Worm (Caenorhabditis elegans) whole organism, L1 larva: Measurements from ENCODE around the gene C50E10.2.

Experiments used
- ceh-63 ChIP-seq: fragments of 200-800 bp; sonication (Bioruptor generic); optimal IDR thresholded peaks from 2 replicates; lab custom pipeline; 2018; ENCODE audit warnings: mild to moderate bottlenecking, missing genetic modification characterization, missing compliant biosample characterization
- ceh-8 ChIP-seq: fragments of 200-800 bp; sonication (Bioruptor generic); optimal IDR thresholded peaks from 2 replicates; lab custom pipeline; 2018; ENCODE audit warnings: mild to moderate bottlenecking, missing genetic modification characterization, moderate library complexity, missing compliant biosample characterization
- ceh-82 ChIP-seq, 3 experiments: fragments of 150-350 bp in 1 of 3; sonication (generic microtip) in 2 of 3; optimal IDR thresholded peaks; 2 replicates each; lab custom pipeline; 2014 to 2017; ENCODE audit warnings: missing biosample characterization in 3 of 3, missing genetic modification characterization in 3 of 3
- ceh-88 ChIP-seq: fragments of 200-800 bp; sonication (Bioruptor generic); IDR thresholded peaks from 2 replicates; pipeline ENCODE4 v1.3.6; 2022; ENCODE audit warnings: missing genetic modification characterization, missing compliant biosample characterization
- dsc-1 ChIP-seq: sonication (generic microtip); optimal IDR thresholded peaks from 2 replicates; lab custom pipeline; 2016; ENCODE audit warnings: mild to moderate bottlenecking, missing genetic modification characterization, missing compliant biosample characterization
- efl-1 ChIP-seq, 4 experiments: fragments of 150-350 bp; optimal IDR thresholded peaks in 3 of 4; peaks in 1 of 4; 1 replicate in 1 of 4; 2 replicates in 3 of 4; lab custom pipeline; 2014; ENCODE audit warnings: missing biosample characterization in 2 of 4, missing genetic modification characterization in 2 of 4, missing genetic modification reagents in 2 of 4
- efl-3 ChIP-seq: fragments of 200-800 bp; sonication (Bioruptor generic); optimal IDR thresholded peaks from 2 replicates; lab custom pipeline; 2018; ENCODE audit warnings: mild to moderate bottlenecking, missing genetic modification characterization, missing compliant biosample characterization
- elt-2 ChIP-seq: sonication (generic microtip); optimal IDR thresholded peaks from 2 replicates; lab custom pipeline; 2016; ENCODE audit warnings: missing genetic modification characterization, mild to moderate bottlenecking, inconsistent platforms, missing compliant biosample characterization, missing genetic modification reagents
- fkh-10 ChIP-seq: sonication (generic microtip); optimal IDR thresholded peaks from 2 replicates; lab custom pipeline; 2017; ENCODE audit warnings: missing biosample characterization, missing genetic modification reagents, missing genetic modification characterization
- fkh-4 ChIP-seq: sonication (generic microtip); optimal IDR thresholded peaks from 2 replicates; lab custom pipeline; 2016; ENCODE audit warnings: missing compliant biosample characterization, missing genetic modification characterization, borderline replicate concordance
- fos-1 ChIP-seq: fragments of 150-350 bp; optimal IDR thresholded peaks from 2 replicates; lab custom pipeline; 2014; ENCODE audit warnings: missing biosample characterization, missing genetic modification characterization
- hlh-17 ChIP-seq: fragments of 200-800 bp; sonication (Bioruptor generic); optimal IDR thresholded peaks from 2 replicates; lab custom pipeline; 2018; ENCODE audit warnings: missing genetic modification characterization, mild to moderate bottlenecking, missing compliant biosample characterization, moderate library complexity, borderline replicate concordance
- hpl-2 ChIP-seq: fragments of 150-350 bp; optimal IDR thresholded peaks from 2 replicates; lab custom pipeline; 2014; ENCODE audit warnings: missing biosample characterization, missing genetic modification reagents, missing genetic modification characterization
- irx-1 ChIP-seq: sonication (generic microtip); optimal IDR thresholded peaks from 2 replicates; lab custom pipeline; 2016; ENCODE audit warnings: missing genetic modification characterization, missing compliant biosample characterization
- jun-1 ChIP-seq: fragments of 150-350 bp; optimal IDR thresholded peaks from 2 replicates; lab custom pipeline; 2014; ENCODE audit warnings: missing biosample characterization, missing genetic modification reagents, missing genetic modification characterization
- lin-14 ChIP-seq: fragments of 200-800 bp; sonication (Bioruptor generic); optimal IDR thresholded peaks from 2 replicates; lab custom pipeline; 2018; ENCODE audit warnings: mild to moderate bottlenecking, missing genetic modification characterization, moderate library complexity, missing compliant biosample characterization
- lin-35 ChIP-seq, 2 experiments: fragments of 150-350 bp; optimal IDR thresholded peaks; 2 replicates each; lab custom pipeline; 2014; ENCODE audit warnings: missing biosample characterization in 2 of 2, missing genetic modification characterization in 2 of 2, missing genetic modification reagents in 2 of 2
- nhr-20 ChIP-seq: sonication (generic microtip); optimal IDR thresholded peaks from 2 replicates; lab custom pipeline; 2016; ENCODE audit warnings: mild to moderate bottlenecking, missing genetic modification characterization, missing compliant biosample characterization
- nhr-47 ChIP-seq: sonication (generic microtip); optimal IDR thresholded peaks from 2 replicates; lab custom pipeline; 2016; ENCODE audit warnings: mild to moderate bottlenecking, missing genetic modification characterization, moderate library complexity, missing compliant biosample characterization
- nhr-84 ChIP-seq: sonication (generic microtip); optimal IDR thresholded peaks from 2 replicates; lab custom pipeline; 2017; ENCODE audit warnings: missing biosample characterization, missing genetic modification characterization
- pqm-1 ChIP-seq: sonication (generic microtip); optimal IDR thresholded peaks from 3 replicates; lab custom pipeline; 2017; ENCODE audit warnings: missing biosample characterization, missing genetic modification characterization
- rnt-1 ChIP-seq: sonication (generic microtip); optimal IDR thresholded peaks from 2 replicates; lab custom pipeline; 2016; ENCODE audit warnings: mild to moderate bottlenecking, missing genetic modification characterization, moderate library complexity, missing compliant biosample characterization
- skn-1 ChIP-seq: fragments of 150-350 bp; optimal IDR thresholded peaks from 2 replicates; lab custom pipeline; 2014; ENCODE audit warnings: missing biosample characterization, missing genetic modification characterization
- snu-23 ChIP-seq: sonication (generic microtip); optimal IDR thresholded peaks from 2 replicates; lab custom pipeline; 2016; ENCODE audit warnings: missing genetic modification characterization, missing compliant biosample characterization
- sup-37 ChIP-seq: fragments of 200-800 bp; sonication (Bioruptor generic); optimal IDR thresholded peaks from 2 replicates; lab custom pipeline; 2018; ENCODE audit warnings: mild to moderate bottlenecking, missing genetic modification characterization, missing compliant biosample characterization
- unc-62 ChIP-seq: fragments of 150-350 bp; optimal IDR thresholded peaks from 2 replicates; lab custom pipeline; 2014; ENCODE audit warnings: missing biosample characterization, missing genetic modification reagents, missing genetic modification characterization
- ztf-11 ChIP-seq, 2 experiments: sonication (generic microtip); optimal IDR thresholded peaks; 2 replicates each; lab custom pipeline; 2016 to 2017; ENCODE audit warnings: missing genetic modification characterization in 2 of 2, missing biosample characterization in 1 of 2, missing compliant biosample characterization in 1 of 2
- ztf-4 ChIP-seq: fragments of 150-350 bp; optimal IDR thresholded peaks from 2 replicates; lab custom pipeline; 2014; ENCODE audit warnings: missing biosample characterization, missing genetic modification characterization

Gene C50E10.2

ce11 chrII:12256528-12256927 is 53.0 kb downstream of the C50E10.2 start, which contains the start of gene parn-2:
Gene parn-2 (minus strand): TSS chrII:12256628.
- no peak for TF ChIP-seq hlh-17 (GFP tag; lab: Kevin White, UChicago)
- TF ChIP-seq ztf-4 (tag; lab: Kevin White, UChicago), result no peak
- TF ChIP-seq fos-1 (tag; lab: Kevin White, UChicago), result no peak
- TF ChIP-seq fkh-10, result no peak
- TF ChIP-seq rnt-1 (tag; lab: Kevin White, UChicago), result no peak
- no peak for TF ChIP-seq sup-37 (GFP tag; lab: Kevin White, UChicago)
- no peak for TF ChIP-seq unc-62 (GFP tag; lab: Kevin White, UChicago)
- TF ChIP-seq nhr-47 (tag; lab: Kevin White, UChicago), result no peak
- no peak for TF ChIP-seq lin-14 (GFP tag; lab: Kevin White, UChicago)
- TF ChIP-seq dsc-1 (tag; lab: Kevin White, UChicago), result no peak
- TF ChIP-seq skn-1 (tag; lab: Kevin White, UChicago), result no peak
- no peak for TF ChIP-seq elt-2 (tag; lab: Kevin White, UChicago)
- TF ChIP-seq irx-1 (tag; lab: Kevin White, UChicago), result no peak
- TF ChIP-seq efl-3, result no peak
- TF ChIP-seq ceh-88 (GFP tag; lab: Robert Waterston, UW), result no peak
- TF ChIP-seq snu-23 (GFP tag; lab: Kevin White, UChicago), result no peak
- no peak for TF ChIP-seq hpl-2 (GFP tag; lab: Kevin White, UChicago)
- TF ChIP-seq ceh-8 (GFP tag; lab: Kevin White, UChicago), result no peak
- no peak for TF ChIP-seq nhr-20
- TF ChIP-seq jun-1 (tag; lab: Kevin White, UChicago), result no peak

- TF ChIP-seq nhr-47 (tag; lab: Kevin White, UChicago) (no peak), efl-1 (optimal IDR thresholded peaks at IDR 0.05; lab: Kevin White, UChicago) (no peak), efl-1 (GFP tag; optimal IDR thresholded peaks at IDR 0.05 in 1 of 2; lab: Kevin White, UChicago) (no peak), ztf-11 (tag; optimal IDR thresholded peaks at IDR 0.05; lab: Kevin White, UChicago) (no peak), fkh-4 (tag; lab: Kevin White, UChicago) (no peak), lin-35 (GFP tag; optimal IDR thresholded peaks at IDR 0.05; lab: Kevin White, UChicago) (no peak), pqm-1 (tag; lab: Kevin White, UChicago) (no peak), dsc-1 (tag; lab: Kevin White, UChicago) (no peak), ceh-63 (GFP tag; lab: Kevin White, UChicago) (no peak), fkh-10 (no peak), nhr-84 (tag; lab: Kevin White, UChicago) (no peak), ceh-82 (tag; optimal IDR thresholded peaks at IDR 0.05; lab: Kevin White, UChicago) (no peak)
These were observed 53.8 kb downstream of the C50E10.2 start for ce11 chrII:12255545-12256233.
